Fruit fly (Drosophila melanogaster): ENCODE measurements around the gene Ssdp.

Ssdp gene

DNA sequence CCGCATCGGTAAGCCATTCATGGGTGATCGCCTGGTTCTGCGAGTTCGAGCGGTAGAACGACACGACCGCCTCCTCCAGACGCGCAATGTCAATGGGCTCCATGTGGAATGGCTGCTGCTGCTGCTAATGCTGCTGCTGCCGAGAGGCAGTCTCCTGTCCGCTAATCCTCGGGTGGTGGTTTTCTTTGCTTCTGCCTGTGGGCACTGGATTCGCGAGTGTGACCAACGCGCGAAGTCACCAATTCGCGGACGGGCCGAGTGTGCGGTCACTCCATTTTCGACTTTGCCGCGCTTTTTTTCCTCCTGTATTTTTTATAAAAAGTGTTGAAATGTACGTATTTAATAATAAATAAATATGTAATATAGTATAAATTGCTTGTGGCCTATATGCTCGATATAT, 16.2 kb downstream of the Ssdp start, which contains the start of gene cdm (continued):
- TF ChIP-seq gfzf (GFP tag; optimal IDR thresholded peaks at IDR 0.05) (peak; percentile 79), rib (GFP tag; IDR thresholded peaks at IDR 0.05) (peak; percentile 3; the same call in 1 of the 2 replicates), row (GFP tag; IDR thresholded peaks at IDR 0.05) (peak; percentile 51), MBD-R2 (GFP tag; IDR thresholded peaks at IDR 0.05) (peak; percentile 87), Med (GFP tag) (peak; percentile 80), amos (GFP tag; IDR thresholded peaks at IDR 0.05; ENCODE audit: partially characterized antibody) (0 out of 2 replicates have a peak, but pooled peaks have one; percentile 3), stwl (tag; optimal IDR thresholded peaks at IDR 0.05) (peak; percentile 86), CG6765 (GFP tag; optimal IDR thresholded peaks at IDR 0.05) (peak; percentile 6), Dref (GFP tag; IDR thresholded peaks at IDR 0.05) (peak; percentile 31; the same call in 1 of the 2 replicates), kah (GFP tag; optimal IDR thresholded peaks at IDR 0.05) (no peak), CG10267 (tag; optimal IDR thresholded peaks at IDR 0.05) (peak; percentile 69), E2f2 (GFP tag; IDR thresholded peaks at IDR 0.05) (peak; percentile 88), sna (GFP tag; IDR thresholded peaks at IDR 0.05; ENCODE audit: partially characterized antibody) (peak; percentile 27; the same call in 1 of the 2 replicates), seq (GFP tag; IDR thresholded peaks at IDR 0.05) (peak; percentile 42; the same call in 1 of the 2 replicates), MESR4 (GFP tag; optimal IDR thresholded peaks at IDR 0.05) (peak; percentile 94), bbx (GFP tag; IDR thresholded peaks at IDR 0.05; ENCODE audit: partially characterized antibody) (peak; percentile 16; the same call in 1 of the 2 replicates)

dm6 chr3R:18171983-18172967, 27.1 kb downstream of the Ssdp start:
- TF ChIP-seq zen (tag; optimal IDR thresholded peaks at IDR 0.05) (peak; percentile 94), gfzf (GFP tag; optimal IDR thresholded peaks at IDR 0.05) (no peak), CG11456 (GFP tag; IDR thresholded peaks at IDR 0.05) (peak; percentile 78), lola (GFP tag; optimal IDR thresholded peaks at IDR 0.05) (peak in 1 of 3 experiments; percentile 94), pb (GFP tag; optimal IDR thresholded peaks at IDR 0.05) (peak; percentile 64), nmo (GFP tag; optimal IDR thresholded peaks at IDR 0.05) (peak; percentile 95), CG2889 (GFP tag; IDR thresholded peaks at IDR 0.05) (peak; percentile 71; the same call in 2 of the 3 replicates), chif (GFP tag; optimal IDR thresholded peaks at IDR 0.05) (peak; percentile 88 to 93), bsh (GFP tag; optimal IDR thresholded peaks at IDR 0.05) (peak; percentile 85 to 96), mam (GFP tag; optimal IDR thresholded peaks at IDR 0.05) (peak; percentile 91), Oaz (GFP tag; IDR thresholded peaks at IDR 0.05) (peak; percentile 77), C15 (GFP tag; IDR thresholded peaks at IDR 0.05) (peak; percentile 77; the same call in 2 of the 3 replicates), CG4424 (GFP tag; optimal IDR thresholded peaks at IDR 0.05) (peak; percentile 94), Sox102F (GFP tag; optimal IDR thresholded peaks at IDR 0.05) (peak; percentile 96), CG18011 (GFP tag; optimal IDR thresholded peaks at IDR 0.05) (peak; percentile 75), odd (GFP tag; optimal IDR thresholded peaks at IDR 0.05) (peak; percentile 91), kni (GFP tag; optimal IDR thresholded peaks at IDR 0.05) (peak; percentile 85), pnt (GFP tag; optimal IDR thresholded peaks at IDR 0.05) (peak; percentile 71), mirr (GFP tag; optimal IDR thresholded peaks at IDR 0.05) (no peak), CG11560 (tag; IDR thresholded peaks at IDR 0.05) (peak; percentile 71; the same call in 2 of the 3 replicates), CG4404 (GFP tag; IDR thresholded peaks at IDR 0.05) (peak; percentile 84), CG6765 (GFP tag; optimal IDR thresholded peaks at IDR 0.05) (peak; percentile 87), vnd (GFP tag; IDR thresholded peaks at IDR 0.05; ENCODE audit: partially characterized antibody) (no peak), p53 (GFP tag; optimal IDR thresholded peaks at IDR 0.05) (peak; percentile 55), CG32532 (GFP tag; IDR thresholded peaks at IDR 0.05) (peak; percentile 90), CG3281 (GFP tag; optimal IDR thresholded peaks at IDR 0.05) (peak; percentile 94), kah (GFP tag; optimal IDR thresholded peaks at IDR 0.05) (peak; percentile 84), shn (GFP tag; optimal IDR thresholded peaks at IDR 0.05) (peak; percentile 90), dpn (GFP tag; optimal IDR thresholded peaks at IDR 0.05) (peak; percentile 93), CG1832 (GFP tag; optimal IDR thresholded peaks at IDR 0.05) (no peak), pho (GFP tag; optimal IDR thresholded peaks at IDR 0.05) (peak; percentile 90), CG14710 (tag; optimal IDR thresholded peaks at IDR 0.05) (peak; percentile 93)

All from whole organism, embryonic.